Worm (Caenorhabditis elegans) whole organism, L1 larva: ENCODE measurements around the gene AC3.12.

Source experiments
- ama-1 ChIP-seq: fragments of 150-350 bp; optimal IDR thresholded peaks from 2 replicates; lab custom pipeline; 2014
- ceh-63 ChIP-seq: fragments of 200-800 bp; sonication (Bioruptor generic); optimal IDR thresholded peaks from 2 replicates; lab custom pipeline; 2018; ENCODE audit warnings: mild to moderate bottlenecking, missing genetic modification characterization, missing compliant biosample characterization
- ceh-8 ChIP-seq: fragments of 200-800 bp; sonication (Bioruptor generic); optimal IDR thresholded peaks from 2 replicates; lab custom pipeline; 2018; ENCODE audit warnings: mild to moderate bottlenecking, missing genetic modification characterization, moderate library complexity, missing compliant biosample characterization
- ceh-82 ChIP-seq, 3 experiments: fragments of 150-350 bp in 1 of 3; sonication (generic microtip) in 2 of 3; optimal IDR thresholded peaks; 2 replicates each; lab custom pipeline; 2014 to 2017; ENCODE audit warnings: missing biosample characterization in 3 of 3, missing genetic modification characterization in 3 of 3
- egl-13 ChIP-seq: sonication (generic microtip); optimal IDR thresholded peaks from 2 replicates; lab custom pipeline; 2016; ENCODE audit warnings: missing genotype, missing genetic modification reagents, missing genetic modification characterization, missing compliant biosample characterization
- egl-27 ChIP-seq, 2 experiments: fragments of 150-350 bp in 1 of 2; sonication (generic microtip); optimal IDR thresholded peaks; 3 replicates each; lab custom pipeline; 2017 to 2018; ENCODE audit warnings: missing biosample characterization in 2 of 2, missing genetic modification characterization in 2 of 2, missing genetic modification reagents in 2 of 2
- fkh-10 ChIP-seq: sonication (generic microtip); optimal IDR thresholded peaks from 2 replicates; lab custom pipeline; 2017; ENCODE audit warnings: missing biosample characterization, missing genetic modification reagents, missing genetic modification characterization
- fkh-4 ChIP-seq: sonication (generic microtip); optimal IDR thresholded peaks from 2 replicates; lab custom pipeline; 2016; ENCODE audit warnings: missing compliant biosample characterization, missing genetic modification characterization, borderline replicate concordance
- nhr-11 ChIP-seq: fragments of 150-350 bp; optimal IDR thresholded peaks from 2 replicates; lab custom pipeline; 2014; ENCODE audit warnings: missing biosample characterization, missing genetic modification characterization
- nhr-76 ChIP-seq: sonication (generic microtip); optimal IDR thresholded peaks from 2 replicates; lab custom pipeline; 2017; ENCODE audit warnings: missing biosample characterization, missing genetic modification characterization
- swsn-7 ChIP-seq: sonication (generic microtip); optimal IDR thresholded peaks from 2 replicates; lab custom pipeline; 2016; ENCODE audit warnings: missing genetic modification characterization, missing compliant biosample characterization
- ztf-11 ChIP-seq, 2 experiments: sonication (generic microtip); optimal IDR thresholded peaks; 2 replicates each; lab custom pipeline; 2016 to 2017; ENCODE audit warnings: missing genetic modification characterization in 2 of 2, missing biosample characterization in 1 of 2, missing compliant biosample characterization in 1 of 2

DNA sequence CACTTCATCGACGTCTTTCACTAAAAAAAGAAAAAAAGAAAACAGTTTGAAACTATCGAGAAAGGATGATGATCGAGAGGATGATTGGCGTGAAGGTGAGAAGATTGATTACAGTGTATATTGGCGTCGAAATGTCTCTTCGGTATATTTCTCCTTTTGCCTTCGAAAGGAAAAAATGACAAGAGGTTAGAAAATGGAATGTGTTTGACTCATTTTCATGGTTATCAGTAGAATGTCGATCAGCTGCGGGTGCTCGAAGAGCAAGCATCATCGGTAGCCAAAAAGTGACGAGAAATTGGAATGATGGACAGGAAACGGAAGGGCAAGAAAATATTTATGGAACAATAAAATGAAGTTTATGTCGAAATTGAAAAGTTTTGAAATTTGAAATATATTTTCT lies 45.4 kb downstream of the AC3.12 start:
- TF ChIP-seq egl-13 (tag; lab: Kevin White, UChicago), result no peak
- TF ChIP-seq fkh-10 (GFP tag; lab: Kevin White, UChicago), result no peak
- TF ChIP-seq ceh-82 (tag; optimal IDR thresholded peaks at IDR 0.05; lab: Kevin White, UChicago), result no peak
- no peak for TF ChIP-seq fkh-4 (tag; lab: Kevin White, UChicago)
- TF ChIP-seq ztf-11 (tag; optimal IDR thresholded peaks at IDR 0.05; lab: Kevin White, UChicago), result no peak
- no peak for TF ChIP-seq ceh-63 (GFP tag; lab: Kevin White, UChicago)
- no peak for TF ChIP-seq nhr-11 (tag; lab: Kevin White, UChicago)
- TF ChIP-seq ama-1 (lab: Kevin White, UChicago), result no peak
- TF ChIP-seq ceh-8 (GFP tag; lab: Kevin White, UChicago), result no peak
- TF ChIP-seq egl-27 (tag; optimal IDR thresholded peaks at IDR 0.05; lab: Kevin White, UChicago), result no peak
- TF ChIP-seq nhr-76, result no peak
- no peak for TF ChIP-seq swsn-7 (tag; lab: Kevin White, UChicago)
